Fruit fly (Drosophila melanogaster) whole organism, embryonic: ENCODE measurements around the gene Dhpr.

Experiments used
- Aef1 ChIP-seq: fragments of 200-800 bp; sonication (Bioruptor generic); IDR thresholded peaks from 3 replicates; pipeline ENCODE4 v1.3.6; 2022; ENCODE audit warnings: missing biosample characterization, missing genetic modification characterization
- BtbVII ChIP-seq: fragments of 200-800 bp; sonication (Bioruptor generic); optimal IDR thresholded peaks from 3 replicates; lab custom pipeline; 2017; ENCODE audit warnings: missing biosample characterization, mild to moderate bottlenecking, missing genetic modification characterization
- C15 ChIP-seq: fragments of 200-800 bp; sonication (Bioruptor generic); IDR thresholded peaks from 3 replicates; pipeline ENCODE4 v1.3.6; 2022; ENCODE audit warnings: missing biosample characterization, missing genetic modification characterization
- CG10979 ChIP-seq: fragments of 200-800 bp; sonication (Bioruptor generic); optimal IDR thresholded peaks from 2 replicates; lab custom pipeline; 2018; ENCODE audit warnings: missing biosample characterization, mild to moderate bottlenecking, missing genetic modification characterization, moderate library complexity
- CG13296 ChIP-seq: fragments of 200-800 bp; sonication (Bioruptor generic); optimal IDR thresholded peaks from 3 replicates; lab custom pipeline; 2018; ENCODE audit warnings: missing biosample characterization, mild to moderate bottlenecking, missing genetic modification characterization
- CG13624 ChIP-seq: fragments of 200-800 bp; sonication (Bioruptor generic); optimal IDR thresholded peaks from 2 replicates; lab custom pipeline; 2016; ENCODE audit warnings: missing biosample characterization, missing genetic modification characterization
- CG15073 ChIP-seq: fragments of 200-800 bp; sonication (Bioruptor generic); optimal IDR thresholded peaks from 2 replicates; lab custom pipeline; 2016; ENCODE audit warnings: missing biosample characterization, missing genetic modification characterization
- CG15696 ChIP-seq: fragments of 200-800 bp; sonication (Bioruptor generic); optimal IDR thresholded peaks from 2 replicates; lab custom pipeline; 2019; ENCODE audit warnings: missing biosample characterization, mild to moderate bottlenecking, missing genetic modification characterization, moderate library complexity
- CG16815 ChIP-seq: fragments of 200-800 bp; sonication (Bioruptor generic); optimal IDR thresholded peaks from 3 replicates; lab custom pipeline; 2017; ENCODE audit warnings: missing biosample characterization, mild to moderate bottlenecking, missing genetic modification characterization
- CG17385 ChIP-seq: fragments of 200-800 bp; sonication (Bioruptor generic); optimal IDR thresholded peaks from 3 replicates; lab custom pipeline; 2018; ENCODE audit warnings: missing biosample characterization, mild to moderate bottlenecking, missing genetic modification characterization
- CG18262 ChIP-seq: fragments of 200-800 bp; optimal IDR thresholded peaks from 3 replicates; lab custom pipeline; 2019; ENCODE audit warnings: missing biosample characterization, mild to moderate bottlenecking, missing genetic modification characterization, moderate library complexity
- CG18476 ChIP-seq: fragments of 200-800 bp; sonication (Bioruptor generic); optimal IDR thresholded peaks from 2 replicates; lab custom pipeline; 2016; ENCODE audit warnings: missing biosample characterization, mild to moderate bottlenecking, missing genetic modification characterization
- CG18619 ChIP-seq: fragments of 200-800 bp; sonication (Bioruptor generic); optimal IDR thresholded peaks from 3 replicates; lab custom pipeline; 2017; ENCODE audit warnings: missing biosample characterization, mild to moderate bottlenecking, missing genetic modification characterization
- CG30403 ChIP-seq: fragments of 200-800 bp; sonication (Bioruptor generic); optimal IDR thresholded peaks from 3 replicates; lab custom pipeline; 2016; ENCODE audit warnings: missing biosample characterization, missing genetic modification characterization
- CG31224 ChIP-seq: fragments of 200-800 bp; sonication (Bioruptor generic); IDR thresholded peaks from 2 replicates; pipeline ENCODE4 v1.3.6; 2022; ENCODE audit warnings: missing biosample characterization, missing genetic modification characterization
- CG3281 ChIP-seq: fragments of 200-800 bp; sonication (Bioruptor generic); optimal IDR thresholded peaks from 3 replicates; lab custom pipeline; 2017; ENCODE audit warnings: missing biosample characterization, mild to moderate bottlenecking, missing genetic modification characterization
- CG33557 ChIP-seq: fragments of 200-800 bp; sonication (Bioruptor generic); optimal IDR thresholded peaks from 2 replicates; lab custom pipeline; 2019; ENCODE audit warnings: missing biosample characterization, mild to moderate bottlenecking, missing genetic modification characterization, moderate library complexity
- CG4404 ChIP-seq: fragments of 200-800 bp; sonication (Bioruptor generic); IDR thresholded peaks from 2 replicates; pipeline ENCODE4 v1.3.6; 2022; ENCODE audit warnings: missing biosample characterization, missing genetic modification characterization
- CG7786 ChIP-seq: fragments of 200-800 bp; sonication (Bioruptor generic); optimal IDR thresholded peaks from 2 replicates; lab custom pipeline; 2016; ENCODE audit warnings: missing biosample characterization, missing genetic modification characterization
- CG8281 ChIP-seq: fragments of 200-800 bp; sonication (Bioruptor generic); optimal IDR thresholded peaks from 2 replicates; lab custom pipeline; 2018; ENCODE audit warnings: missing biosample characterization, mild to moderate bottlenecking, missing genetic modification characterization, moderate library complexity
- CG9932 ChIP-seq: fragments of 200-800 bp; sonication (Bioruptor generic); IDR thresholded peaks from 2 replicates; pipeline ENCODE4 v1.3.6; 2022; ENCODE audit warnings: missing biosample characterization, missing genetic modification characterization
- CkIIα-i1 ChIP-seq: fragments of 200-800 bp; sonication (Bioruptor generic); IDR thresholded peaks from 2 replicates; pipeline ENCODE4 v1.3.6; 2022; ENCODE audit warnings: missing biosample characterization, missing genetic modification characterization
- D19A ChIP-seq: fragments of 200-800 bp; optimal IDR thresholded peaks from 3 replicates; lab custom pipeline; 2019; ENCODE audit warnings: missing biosample characterization, mild to moderate bottlenecking, missing genetic modification characterization, moderate library complexity
- Doc3 ChIP-seq: fragments of 200-800 bp; sonication (Bioruptor generic); IDR thresholded peaks from 3 replicates; pipeline ENCODE4 v1.3.6; 2022; ENCODE audit warnings: missing biosample characterization, missing genetic modification characterization; ENCODE audit not compliant: partially characterized antibody
- H15 ChIP-seq: fragments of 200-800 bp; sonication (Bioruptor generic); IDR thresholded peaks from 3 replicates; pipeline ENCODE4 v1.3.6; 2022; ENCODE audit warnings: missing biosample characterization, missing genetic modification characterization
- H2.0 ChIP-seq: fragments of 200-800 bp; sonication (Bioruptor generic); IDR thresholded peaks from 2 replicates; pipeline ENCODE4 v1.3.6; 2022; ENCODE audit warnings: missing biosample characterization, missing genetic modification characterization
- Hmr ChIP-seq: fragments of 200-800 bp; sonication (Bioruptor generic); optimal IDR thresholded peaks from 3 replicates; lab custom pipeline; 2017; ENCODE audit warnings: mild to moderate bottlenecking, missing biosample characterization, missing genetic modification reagents, missing genetic modification characterization
- Hr51 ChIP-seq, 2 experiments: fragments of 200-800 bp; sonication (Bioruptor generic); optimal IDR thresholded peaks; 2 replicates in 1 of 2; 3 replicates in 1 of 2; lab custom pipeline; 2016 to 2018; ENCODE audit warnings: missing biosample characterization in 2 of 2, missing genetic modification characterization in 2 of 2, mild to moderate bottlenecking in 1 of 2, moderate library complexity in 1 of 2
- Mrtf ChIP-seq: fragments of 200-800 bp; sonication (Bioruptor generic); IDR thresholded peaks from 3 replicates; pipeline ENCODE4 v1.3.6; 2022; ENCODE audit warnings: missing biosample characterization, missing genetic modification characterization
- NK7.1 ChIP-seq: fragments of 200-800 bp; sonication (Bioruptor generic); optimal IDR thresholded peaks from 3 replicates; lab custom pipeline; 2016; ENCODE audit warnings: missing biosample characterization, missing genetic modification characterization
- Nf-YC ChIP-seq: fragments of 200-800 bp; optimal IDR thresholded peaks from 3 replicates; lab custom pipeline; 2019; ENCODE audit warnings: missing biosample characterization, mild to moderate bottlenecking, missing genetic modification characterization, moderate library complexity
- Side ChIP-seq: fragments of 200-800 bp; sonication (Bioruptor generic); optimal IDR thresholded peaks from 2 replicates; lab custom pipeline; 2016; ENCODE audit warnings: missing biosample characterization, missing genetic modification characterization
- Trl ChIP-seq, 3 experiments: fragments of >200 bp in 2 of 3; fragments of 200-800 bp in 1 of 3; sonication (Bioruptor generic) in 1 of 3; optimal IDR thresholded peaks; 2 replicates in 1 of 3; 3 replicates in 2 of 3; lab custom pipeline; 2016 to 2017; ENCODE audit warnings: missing biosample characterization in 1 of 3, missing genetic modification characterization in 1 of 3
- ab ChIP-seq: fragments of 200-800 bp; sonication (Bioruptor generic); optimal IDR thresholded peaks from 2 replicates; lab custom pipeline; 2016; ENCODE audit warnings: missing biosample characterization, missing genetic modification characterization
- bbx ChIP-seq: fragments of 200-800 bp; sonication (Bioruptor generic); IDR thresholded peaks from 2 replicates; pipeline ENCODE4 v1.3.6; 2022; ENCODE audit warnings: missing biosample characterization, missing genetic modification characterization; ENCODE audit not compliant: partially characterized antibody
- crol ChIP-seq: fragments of 200-800 bp; sonication (Bioruptor generic); IDR thresholded peaks from 2 replicates; pipeline ENCODE4 v1.3.6; 2022; ENCODE audit warnings: missing biosample characterization, missing genetic modification characterization
- dmrt11E ChIP-seq: fragments of 200-800 bp; sonication (Bioruptor generic); optimal IDR thresholded peaks from 3 replicates; lab custom pipeline; 2018; ENCODE audit warnings: missing biosample characterization, mild to moderate bottlenecking, missing genetic modification characterization, moderate library complexity
- en ChIP-seq: fragments of 200-800 bp; sonication (Bioruptor generic); optimal IDR thresholded peaks from 2 replicates; lab custom pipeline; 2016; ENCODE audit warnings: missing biosample characterization, missing genetic modification characterization
- fd96Cb ChIP-seq: fragments of 200-800 bp; sonication (Bioruptor generic); optimal IDR thresholded peaks from 2 replicates; lab custom pipeline; 2018; ENCODE audit warnings: missing biosample characterization, mild to moderate bottlenecking, missing genetic modification characterization, moderate library complexity
- gcm ChIP-seq: fragments of 200-800 bp; sonication (Bioruptor generic); optimal IDR thresholded peaks from 2 replicates; lab custom pipeline; 2019; ENCODE audit warnings: missing biosample characterization, mild to moderate bottlenecking, missing genetic modification characterization, moderate library complexity
- ind ChIP-seq: fragments of 200-800 bp; sonication (Bioruptor generic); optimal IDR thresholded peaks from 3 replicates; lab custom pipeline; 2016; ENCODE audit warnings: missing biosample characterization, missing genetic modification characterization
- jumu ChIP-seq: fragments of 200-800 bp; sonication (Bioruptor generic); optimal IDR thresholded peaks from 3 replicates; lab custom pipeline; 2016; ENCODE audit warnings: missing biosample characterization, missing genetic modification characterization
- lab ChIP-seq: fragments of 200-800 bp; sonication (Bioruptor generic); optimal IDR thresholded peaks from 3 replicates; lab custom pipeline; 2017; ENCODE audit warnings: missing biosample characterization, missing genetic modification characterization, mild to moderate bottlenecking, moderate library complexity, missing genetic modification reagents
- lmd ChIP-seq: fragments of 200-800 bp; sonication (Bioruptor generic); IDR thresholded peaks from 2 replicates; pipeline ENCODE4 v1.3.6; 2022; ENCODE audit warnings: missing biosample characterization, missing genetic modification characterization
- pnt ChIP-seq: fragments of 200-800 bp; sonication (Bioruptor generic); optimal IDR thresholded peaks from 3 replicates; lab custom pipeline; 2016; ENCODE audit warnings: missing biosample characterization, missing genetic modification characterization
- repo ChIP-seq: fragments of 200-800 bp; sonication (Bioruptor generic); optimal IDR thresholded peaks from 2 replicates; lab custom pipeline; 2016; ENCODE audit warnings: missing biosample characterization, missing genetic modification characterization
- tin ChIP-seq: fragments of 200-800 bp; sonication (Bioruptor generic); optimal IDR thresholded peaks from 3 replicates; lab custom pipeline; 2016; ENCODE audit warnings: missing biosample characterization, missing genetic modification characterization
- tll ChIP-seq, 2 experiments: fragments of 200-800 bp in 1 of 2; fragments of >200 bp in 1 of 2; sonication (Bioruptor generic) in 1 of 2; optimal IDR thresholded peaks; 2 replicates each; lab custom pipeline; 2017 to 2019; ENCODE audit warnings: missing biosample characterization in 2 of 2, missing genetic modification characterization in 2 of 2, mild to moderate bottlenecking in 1 of 2, moderate library complexity in 1 of 2

Dhpr gene

dm6 chr3L:9127690-9128458 lies 6.5 kb upstream of the Dhpr start (continued):
- TF ChIP-seq ind (GFP tag; lab: Kevin White, UChicago) (peak; percentile 49), CG15073 (GFP tag; lab: Kevin White, UChicago) (no peak), gcm (GFP tag; lab: Kevin White, UChicago) (no peak), CG33557 (GFP tag; lab: Kevin White, UChicago) (no peak), CG18262 (tag; lab: Kevin White, UChicago) (peak; percentile 68), Hmr (GFP tag; lab: Kevin White, UChicago) (peak; percentile 76), tll (GFP tag; optimal IDR thresholded peaks at IDR 0.05; lab: Kevin White, UChicago) (no peak), CG31224 (GFP tag; lab: Robert Waterston, UW) (0 out of 2 replicates have a peak, but pooled peaks have one; percentile 15), CG18619 (GFP tag; lab: Kevin White, UChicago) (peak; percentile 58), CG9932 (GFP tag; lab: Robert Waterston, UW) (no peak; the same call in 1 of the 2 replicates), Side (peak; percentile 53), H15 (GFP tag; lab: Robert Waterston, UW) (0 out of 3 replicates have a peak, but pooled peaks have one; percentile 8), CG10979 (peak; percentile 54), BtbVII (peak; percentile 0), Nf-YC (tag; lab: Kevin White, UChicago) (peak; percentile 3), repo (GFP tag; lab: Kevin White, UChicago) (peak; percentile 45), CG16815 (GFP tag; lab: Kevin White, UChicago) (peak; percentile 32), CG15696 (tag; lab: Kevin White, UChicago) (peak; percentile 38), CG30403 (GFP tag; lab: Kevin White, UChicago) (peak; percentile 70), CG3281 (GFP tag; lab: Kevin White, UChicago) (peak; percentile 69), lmd (GFP tag; lab: Robert Waterston, UW) (peak; percentile 46), D19A (peak; percentile 50), en (peak; percentile 28), Hr51 (GFP tag; optimal IDR thresholded peaks at IDR 0.05; lab: Kevin White, UChicago) (peak in 1 of 2 experiments; percentile 59), dmrt11E (tag; lab: Kevin White, UChicago) (peak; percentile 36), C15 (GFP tag; lab: Robert Waterston, UW) (no peak), Aef1 (peak; percentile 41; the same call in 1 of the 3 replicates), ab (no peak), bbx (GFP tag; lab: Robert Waterston, UW) (no peak), H2.0 (GFP tag; lab: Robert Waterston, UW) (no peak), tin (GFP tag; lab: Kevin White, UChicago) (peak; percentile 54), Trl (optimal IDR thresholded peaks at IDR 0.05; lab: Kevin White, UChicago) (peak; percentile 90 to 92), Trl (GFP tag; optimal IDR thresholded peaks at IDR 0.05; lab: Kevin White, UChicago) (peak; percentile 18), pnt (GFP tag; lab: Kevin White, UChicago) (peak; percentile 42), fd96Cb (tag; lab: Kevin White, UChicago) (peak; percentile 55), CG7786 (GFP tag; lab: Kevin White, UChicago) (peak; percentile 68), jumu (GFP tag; lab: Kevin White, UChicago) (peak; percentile 62), crol (GFP tag; lab: Robert Waterston, UW) (peak; percentile 65; the same call in 1 of the 2 replicates), CG17385 (GFP tag; lab: Kevin White, UChicago) (peak; percentile 48), NK7.1 (peak; percentile 19), Mrtf (GFP tag; lab: Robert Waterston, UW) (0 out of 3 replicates have a peak, but pooled peaks have one; percentile 4), CG13296 (GFP tag; lab: Kevin White, UChicago) (peak; percentile 32), CG18476 (GFP tag; lab: Kevin White, UChicago) (peak; percentile 5), CkIIα-i1 (GFP tag; lab: Robert Waterston, UW) (no peak), lab (peak; percentile 76), CG13624 (GFP tag; lab: Kevin White, UChicago) (peak; percentile 39), CG8281 (tag; lab: Kevin White, UChicago) (peak; percentile 13), Doc3 (GFP tag; lab: Robert Waterston, UW) (no peak), CG4404 (GFP tag; lab: Robert Waterston, UW) (no peak)
